Fruit fly (Drosophila melanogaster): Measurements from ENCODE around the gene RhoGAP16F.
A peak's percentile ranks its signal among the peaks of the same experiment; 100 is the strongest.

The RhoGAP16F gene

dm6 chrX:18085470-18085797 is 7.5 kb upstream of the RhoGAP16F start, which contains the start of gene Ada3 (continued):
- no peak for TF ChIP-seq Tbp (GFP tag; optimal IDR thresholded peaks at IDR 0.05)
- TF ChIP-seq Hr51 (GFP tag; optimal IDR thresholded peaks at IDR 0.05): peak; percentile 72 to 77
- TF ChIP-seq sim (GFP tag; IDR thresholded peaks at IDR 0.05): 0 out of 2 replicates have a peak, but pooled peaks have one; percentile 22
- TF ChIP-seq CG2129 (GFP tag; IDR thresholded peaks at IDR 0.05; ENCODE audit: partially characterized antibody): no peak
- TF ChIP-seq BEAF-32 (GFP tag; optimal IDR thresholded peaks at IDR 0.05): peak; percentile 53
- peak; percentile 24 for TF ChIP-seq psq (GFP tag; optimal IDR thresholded peaks at IDR 0.05)
- TF ChIP-seq Bdp1 (GFP tag; optimal IDR thresholded peaks at IDR 0.05): peak; percentile 58
- TF ChIP-seq CG10565 (GFP tag; optimal IDR thresholded peaks at IDR 0.05): no peak
- TF ChIP-seq CG6654 (GFP tag; optimal IDR thresholded peaks at IDR 0.05): no peak
- no peak for TF ChIP-seq Lpt (GFP tag; optimal IDR thresholded peaks at IDR 0.05)
- peak; percentile 74 for TF ChIP-seq CG9609 (GFP tag; optimal IDR thresholded peaks at IDR 0.05)
- TF ChIP-seq CG12769 (tag; optimal IDR thresholded peaks at IDR 0.05): peak; percentile 80
- TF ChIP-seq sna (GFP tag; IDR thresholded peaks at IDR 0.05; ENCODE audit: partially characterized antibody): no peak
- no peak for TF ChIP-seq Opbp (GFP tag; IDR thresholded peaks at IDR 0.05; ENCODE audit: partially characterized antibody)
- peak; percentile 39 for TF ChIP-seq CG8089 (GFP tag; optimal IDR thresholded peaks at IDR 0.05)
- peak; percentile 48; the same call in 1 of the 2 replicates for TF ChIP-seq peb (GFP tag; IDR thresholded peaks at IDR 0.05)
- peak; percentile 80 for TF ChIP-seq lmd (GFP tag; IDR thresholded peaks at IDR 0.05)
- TF ChIP-seq CG2120 (GFP tag; optimal IDR thresholded peaks at IDR 0.05): peak; percentile 90
- no peak for TF ChIP-seq sens-2 (GFP tag; IDR thresholded peaks at IDR 0.05)
- TF ChIP-seq CG11247 (GFP tag; IDR thresholded peaks at IDR 0.05): peak; percentile 53; the same call in 1 of the 2 replicates
- TF ChIP-seq ase (GFP tag; IDR thresholded peaks at IDR 0.05): 0 out of 3 replicates have a peak, but pooled peaks have one; percentile 26
- TF ChIP-seq CG3163 (GFP tag; optimal IDR thresholded peaks at IDR 0.05): peak; percentile 19
- peak; percentile 69 for TF ChIP-seq CG30020 (tag; optimal IDR thresholded peaks at IDR 0.05)
- peak; percentile 6 for TF ChIP-seq CG8281 (tag; optimal IDR thresholded peaks at IDR 0.05)
- TF ChIP-seq fd3F (GFP tag; optimal IDR thresholded peaks at IDR 0.05): peak; percentile 46
- peak; percentile 75 for TF ChIP-seq dm (GFP tag; optimal IDR thresholded peaks at IDR 0.05)
- TF ChIP-seq CG6854 (GFP tag; optimal IDR thresholded peaks at IDR 0.05): no peak
- no peak for TF ChIP-seq Rx (GFP tag; IDR thresholded peaks at IDR 0.05)
- no peak for TF ChIP-seq Ravus (GFP tag; IDR thresholded peaks at IDR 0.05)
- peak; percentile 76 to 81 for TF ChIP-seq dpn (GFP tag; optimal IDR thresholded peaks at IDR 0.05)
- TF ChIP-seq CG13894 (tag; optimal IDR thresholded peaks at IDR 0.05): peak; percentile 15
- TF ChIP-seq da (GFP tag; optimal IDR thresholded peaks at IDR 0.05): peak; percentile 6
- TF ChIP-seq ERR (GFP tag; optimal IDR thresholded peaks at IDR 0.05): peak; percentile 64
- peak; percentile 20; the same call in 1 of the 2 replicates for TF ChIP-seq CG10366 (GFP tag; IDR thresholded peaks at IDR 0.05)
- no peak for TF ChIP-seq MTF-1 (GFP tag; optimal IDR thresholded peaks at IDR 0.05; ENCODE audit: borderline replicate concordance)
- no peak for TF ChIP-seq zf30C (GFP tag; optimal IDR thresholded peaks at IDR 0.05)
- peak; percentile 34 for TF ChIP-seq sqz (GFP tag; optimal IDR thresholded peaks at IDR 0.05)
- TF ChIP-seq CG8478 (optimal IDR thresholded peaks at IDR 0.05): no peak
- TF ChIP-seq CG5953 (GFP tag; IDR thresholded peaks at IDR 0.05): no peak; the same call in 1 of the 2 replicates
- no peak; the same call in 2 of the 3 replicates for TF ChIP-seq CG16813 (GFP tag; IDR thresholded peaks at IDR 0.05; ENCODE audit: partially characterized antibody)
- no peak for TF ChIP-seq Doc3 (GFP tag; IDR thresholded peaks at IDR 0.05; ENCODE audit: partially characterized antibody)
- no peak for TF ChIP-seq fd102C (GFP tag; optimal IDR thresholded peaks at IDR 0.05)
- peak; percentile 28 for TF ChIP-seq Mes4 (GFP tag; optimal IDR thresholded peaks at IDR 0.05)
- peak; percentile 74 for TF ChIP-seq CG14710 (tag; optimal IDR thresholded peaks at IDR 0.05)
- TF ChIP-seq CG32767 (GFP tag; IDR thresholded peaks at IDR 0.05): no peak
- TF ChIP-seq org-1 (GFP tag; optimal IDR thresholded peaks at IDR 0.05): peak; percentile 53
- peak; percentile 50 for TF ChIP-seq tx (GFP tag; optimal IDR thresholded peaks at IDR 0.05)
- TF ChIP-seq Taf1 (GFP tag; IDR thresholded peaks at IDR 0.05): peak; percentile 60
- TF ChIP-seq B-H2 (GFP tag; optimal IDR thresholded peaks at IDR 0.05): peak; percentile 59
- no peak for TF ChIP-seq ham (GFP tag; IDR thresholded peaks at IDR 0.05)
- peak; percentile 65 for TF ChIP-seq emc (GFP tag; optimal IDR thresholded peaks at IDR 0.05)

All from whole organism, embryonic.